Fruit fly (Drosophila melanogaster): ENCODE results near the gene CG32645.

The CG32645 gene

dm6 chrX:13159481-13159880 is 20.5 kb downstream of the CG32645 start, which contains the start of the genes Bap60 and CG12096:
Gene Bap60 (minus strand): TSS chrX:13159508.
Gene CG12096 (plus strand): TSS chrX:13159604.
- peak; percentile 79 for TF ChIP-seq cyc (GFP tag; optimal IDR thresholded peaks at IDR 0.05)
- TF ChIP-seq topi (GFP tag; optimal IDR thresholded peaks at IDR 0.05) = peak; percentile 78
- TF ChIP-seq Lpt (GFP tag; optimal IDR thresholded peaks at IDR 0.05) = peak; percentile 25
- peak; percentile 81 for TF ChIP-seq CG3032 (tag; optimal IDR thresholded peaks at IDR 0.05)
- TF ChIP-seq Hr38 (GFP tag; optimal IDR thresholded peaks at IDR 0.05) = no peak
- peak; percentile 73 for TF ChIP-seq Ets21C (GFP tag; optimal IDR thresholded peaks at IDR 0.05)
- TF ChIP-seq CG9139 (GFP tag; optimal IDR thresholded peaks at IDR 0.05) = no peak
- peak; percentile 74 for TF ChIP-seq Hr4 (GFP tag; optimal IDR thresholded peaks at IDR 0.05)
- TF ChIP-seq CG8119 (GFP tag; IDR thresholded peaks at IDR 0.05) = 0 out of 3 replicates have a peak, but pooled peaks have one; percentile 43
- TF ChIP-seq CG1621 (tag; optimal IDR thresholded peaks at IDR 0.05) = peak; percentile 33
- TF ChIP-seq CG10631 (GFP tag; optimal IDR thresholded peaks at IDR 0.05) = peak; percentile 70
- TF ChIP-seq Blimp-1 (GFP tag; optimal IDR thresholded peaks at IDR 0.05) = no peak
- TF ChIP-seq CG6808 (GFP tag; optimal IDR thresholded peaks at IDR 0.05) = no peak
- TF ChIP-seq eg (GFP tag; IDR thresholded peaks at IDR 0.05) = peak; percentile 58; the same call in 1 of the 3 replicates
- peak; percentile 58 for TF ChIP-seq Ets96B (tag; optimal IDR thresholded peaks at IDR 0.05)
- TF ChIP-seq CG11902 (GFP tag; optimal IDR thresholded peaks at IDR 0.05) = peak; percentile 58
- TF ChIP-seq salr (GFP tag; optimal IDR thresholded peaks at IDR 0.05) = peak in 1 of 2 experiments; percentile 43
- TF ChIP-seq CG6792 (GFP tag; optimal IDR thresholded peaks at IDR 0.05) = peak; percentile 69
- TF ChIP-seq CG6854 (GFP tag; optimal IDR thresholded peaks at IDR 0.05) = no peak
- peak; percentile 89 for TF ChIP-seq achi (GFP tag; optimal IDR thresholded peaks at IDR 0.05)
- TF ChIP-seq lz (GFP tag; optimal IDR thresholded peaks at IDR 0.05) = peak; percentile 86
- TF ChIP-seq Sox14 (GFP tag; optimal IDR thresholded peaks at IDR 0.05) = peak; percentile 84
- TF ChIP-seq Sox15 (GFP tag; optimal IDR thresholded peaks at IDR 0.05) = peak; percentile 57
- TF ChIP-seq dac (GFP tag; optimal IDR thresholded peaks at IDR 0.05) = peak; percentile 35
- peak; percentile 75 for TF ChIP-seq CG32006 (GFP tag; optimal IDR thresholded peaks at IDR 0.05)
- TF ChIP-seq CG31627 (GFP tag; optimal IDR thresholded peaks at IDR 0.05) = peak; percentile 82
- TF ChIP-seq esn (GFP tag; optimal IDR thresholded peaks at IDR 0.05) = peak; percentile 81
- TF ChIP-seq CG6163 (GFP tag; IDR thresholded peaks at IDR 0.05) = peak; percentile 66; the same call in 2 of the 3 replicates
- TF ChIP-seq svp (GFP tag) = no peak
- TF ChIP-seq Smox (GFP tag; optimal IDR thresholded peaks at IDR 0.05) = peak; percentile 62
- peak; percentile 56 for TF ChIP-seq CG8632 (GFP tag; optimal IDR thresholded peaks at IDR 0.05)
- TF ChIP-seq Hr39 (GFP tag; optimal IDR thresholded peaks at IDR 0.05) = peak; percentile 84
- peak; percentile 58 for TF ChIP-seq CG34406 (GFP tag; optimal IDR thresholded peaks at IDR 0.05)
- peak; percentile 78 for TF ChIP-seq pdm3 (GFP tag; optimal IDR thresholded peaks at IDR 0.05)
- no peak for TF ChIP-seq ss (GFP tag; optimal IDR thresholded peaks at IDR 0.05)
- TF ChIP-seq acj6 (GFP tag; optimal IDR thresholded peaks at IDR 0.05) = peak; percentile 63
- no peak for TF ChIP-seq fd85E (GFP tag; optimal IDR thresholded peaks at IDR 0.05)
- TF ChIP-seq Eip78C (GFP tag) = peak; percentile 88
- peak; percentile 48; the same call in 1 of the 2 replicates for TF ChIP-seq Gug (GFP tag; IDR thresholded peaks at IDR 0.05)

DNA sequence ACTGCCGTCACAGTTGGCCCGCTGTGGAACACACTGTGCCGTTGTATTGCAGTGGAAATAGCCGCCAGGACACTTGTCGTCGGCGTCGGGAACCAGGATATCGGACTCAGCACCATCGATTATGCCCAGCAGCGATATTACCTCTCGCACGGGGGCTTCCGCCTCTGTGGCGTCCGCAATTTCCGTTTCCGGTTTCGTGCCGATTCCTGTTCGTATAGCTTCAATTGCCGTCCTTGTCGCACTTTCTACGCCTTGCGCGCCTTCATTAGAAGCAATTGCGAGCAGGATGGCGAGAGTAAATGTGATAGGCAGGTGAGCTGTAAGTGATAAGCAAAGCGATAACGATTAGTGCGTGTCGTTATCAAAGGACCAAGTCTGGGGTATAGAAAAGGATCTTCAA is 33.9 kb downstream of the CG32645 start:
- TF ChIP-seq CG16779 (tag; optimal IDR thresholded peaks at IDR 0.05) (no peak), Hr39 (GFP tag; optimal IDR thresholded peaks at IDR 0.05) (no peak), acj6 (GFP tag; optimal IDR thresholded peaks at IDR 0.05) (no peak), salr (GFP tag; optimal IDR thresholded peaks at IDR 0.05) (no peak), achi (GFP tag; optimal IDR thresholded peaks at IDR 0.05) (no peak), dsx (GFP tag; optimal IDR thresholded peaks at IDR 0.05; ENCODE audit: poor library complexity, severe bottlenecking) (no peak), CG8319 (GFP tag; optimal IDR thresholded peaks at IDR 0.05) (no peak), Met (GFP tag; optimal IDR thresholded peaks at IDR 0.05) (no peak), Hr38 (GFP tag; optimal IDR thresholded peaks at IDR 0.05) (no peak), CG11294 (GFP tag; IDR thresholded peaks at IDR 0.05) (no peak), CG31627 (GFP tag; optimal IDR thresholded peaks at IDR 0.05) (no peak), svp (GFP tag) (no peak), CG3919 (GFP tag; optimal IDR thresholded peaks at IDR 0.05) (no peak), CG6808 (GFP tag; optimal IDR thresholded peaks at IDR 0.05) (no peak), topi (GFP tag; optimal IDR thresholded peaks at IDR 0.05) (no peak), CG7368 (GFP tag; optimal IDR thresholded peaks at IDR 0.05) (no peak), CG6854 (GFP tag; optimal IDR thresholded peaks at IDR 0.05) (no peak), OdsH (GFP tag; optimal IDR thresholded peaks at IDR 0.05) (no peak), esn (GFP tag; optimal IDR thresholded peaks at IDR 0.05) (no peak), CG6276 (GFP tag; optimal IDR thresholded peaks at IDR 0.05) (no peak)

All from whole organism, prepupa.